Worm (Caenorhabditis elegans): Measurements from ENCODE around the gene C25D7.5.

ce11 chrV:15004800-15005199, 47.6 kb upstream of the C25D7.5 start, which contains the start of gene hrde-2:
- no peak for TF ChIP-seq med-1 (GFP tag; optimal IDR thresholded peaks at IDR 0.05; ENCODE audit: insufficient read depth)
- TF ChIP-seq tab-1 (GFP tag; IDR thresholded peaks at IDR 0.05): no peak
- no peak for TF ChIP-seq klf-2 (GFP tag; conservative IDR thresholded peaks at IDR 0.05)
- no peak for TF ChIP-seq ztf-23 (GFP tag; IDR thresholded peaks at IDR 0.05)
- TF ChIP-seq flt-1 (GFP tag; IDR thresholded peaks at IDR 0.05): no peak
- no peak for TF ChIP-seq ztf-29 (GFP tag; IDR thresholded peaks at IDR 0.05)
- TF ChIP-seq T22C8.4 (GFP tag; IDR thresholded peaks at IDR 0.05): no peak
